Worm (Caenorhabditis elegans): ENCODE measurements around the gene F59D12.2.

- TF ChIP-seq ceh-82 (tag; optimal IDR thresholded peaks at IDR 0.05), result no peak
- no peak for TF ChIP-seq lsy-2 (tag; optimal IDR thresholded peaks at IDR 0.05)
- TF ChIP-seq mep-1 (tag; optimal IDR thresholded peaks at IDR 0.05), result no peak
- no peak for TF ChIP-seq ctbp-1 (GFP tag; IDR thresholded peaks at IDR 0.05)
- TF ChIP-seq fos-1 (tag; optimal IDR thresholded peaks at IDR 0.05), result no peak
- no peak for TF ChIP-seq pha-4 (GFP tag; IDR thresholded peaks at IDR 0.05)
- no peak for TF ChIP-seq pha-4 (tag; optimal IDR thresholded peaks at IDR 0.05)
- peak in 1 of 2 experiments; percentile 97 for TF ChIP-seq unc-62 (GFP tag; optimal IDR thresholded peaks at IDR 0.05 in 1 of 2)
- TF ChIP-seq unc-62 (tag; optimal IDR thresholded peaks at IDR 0.05), result no peak
- TF ChIP-seq nhr-237 (tag; optimal IDR thresholded peaks at IDR 0.05), result no peak
- TF ChIP-seq jun-1 (tag; optimal IDR thresholded peaks at IDR 0.05), result no peak
- no peak for TF ChIP-seq nhr-41 (GFP tag; IDR thresholded peaks at IDR 0.05)
- no peak for TF ChIP-seq ama-1 (optimal IDR thresholded peaks at IDR 0.05)
- no peak for TF ChIP-seq daf-19 (GFP tag; conservative IDR thresholded peaks at IDR 0.05)
- no peak for TF ChIP-seq lin-29 (GFP tag; IDR thresholded peaks at IDR 0.05)
Observed at ce11 chrX:15641380-15641779, 34.1 kb downstream of the F59D12.2 start.
